Worm (Caenorhabditis elegans) whole organism, late embryonic: Measurements from ENCODE around the gene haf-1.
A peak's percentile ranks its signal among the peaks of the same experiment; 100 is the strongest.

Source experiments
- C38D4.7 ChIP-seq: fragments of 200-800 bp; sonication (Bioruptor generic); optimal IDR thresholded peaks from 2 replicates; lab custom pipeline; 2018; ENCODE audit warnings: mild to moderate bottlenecking, missing genetic modification characterization, moderate library complexity, missing compliant biosample characterization
- F13H6.1 ChIP-seq: sonication (generic microtip); optimal IDR thresholded peaks from 2 replicates; lab custom pipeline; 2016; ENCODE audit warnings: missing genetic modification characterization, missing compliant biosample characterization
- K09A11.1 ChIP-seq: sonication (generic microtip); optimal IDR thresholded peaks from 2 replicates; lab custom pipeline; 2017; ENCODE audit warnings: antibody characterized with exemption, mild to moderate bottlenecking, missing genetic modification characterization, missing compliant biosample characterization; ENCODE audit not compliant: insufficient read depth
- ahr-1 ChIP-seq: sonication (generic microtip); optimal IDR thresholded peaks from 2 replicates; lab custom pipeline; 2016; ENCODE audit warnings: missing genetic modification characterization, missing compliant biosample characterization
- ama-1 ChIP-seq: fragments of 150-350 bp; optimal IDR thresholded peaks from 2 replicates; lab custom pipeline; 2014
- ceh-18 ChIP-seq: sonication (generic microtip); optimal IDR thresholded peaks from 2 replicates; lab custom pipeline; 2016; ENCODE audit warnings: missing genetic modification characterization, missing compliant biosample characterization
- ceh-24 ChIP-seq: sonication (generic microtip); optimal IDR thresholded peaks from 2 replicates; lab custom pipeline; 2016; ENCODE audit warnings: mild to moderate bottlenecking, missing genetic modification characterization, missing compliant biosample characterization
- ceh-48 ChIP-seq: sonication (generic microtip); optimal IDR thresholded peaks from 2 replicates; lab custom pipeline; 2016; ENCODE audit warnings: missing genetic modification characterization, inconsistent platforms, missing compliant biosample characterization
- ceh-6 ChIP-seq: fragments of 200-800 bp; sonication (Bioruptor generic); optimal IDR thresholded peaks from 2 replicates; lab custom pipeline; 2018; ENCODE audit warnings: mild to moderate bottlenecking, missing genetic modification characterization, missing compliant biosample characterization
- ceh-9 ChIP-seq: sonication (generic microtip); optimal IDR thresholded peaks from 2 replicates; lab custom pipeline; 2016; ENCODE audit warnings: mild to moderate bottlenecking, missing genetic modification characterization, inconsistent platforms, missing compliant biosample characterization
- dmd-4 ChIP-seq: sonication (generic microtip); optimal IDR thresholded peaks from 2 replicates; lab custom pipeline; 2016; ENCODE audit warnings: borderline replicate concordance, missing genetic modification characterization, missing compliant biosample characterization
- elt-2 ChIP-seq: sonication (generic microtip); optimal IDR thresholded peaks from 2 replicates; lab custom pipeline; 2016; ENCODE audit warnings: missing genetic modification reagents, missing genetic modification characterization, missing compliant biosample characterization
- elt-4 ChIP-seq: sonication (generic microtip); optimal IDR thresholded peaks from 2 replicates; lab custom pipeline; 2016; ENCODE audit warnings: missing genetic modification characterization, missing compliant biosample characterization
- eyg-1 ChIP-seq: sonication (generic microtip); optimal IDR thresholded peaks from 2 replicates; lab custom pipeline; 2016; ENCODE audit warnings: missing genotype, missing genetic modification characterization, missing compliant biosample characterization
- fax-1 ChIP-seq: sonication (generic microtip); optimal IDR thresholded peaks from 2 replicates; lab custom pipeline; 2016; ENCODE audit warnings: missing genotype, missing genetic modification characterization, missing compliant biosample characterization
- fkh-10 ChIP-seq: fragments of 150-350 bp; optimal IDR thresholded peaks from 2 replicates; lab custom pipeline; 2014; ENCODE audit warnings: missing biosample characterization, missing genetic modification reagents, missing genetic modification characterization
- fkh-6 ChIP-seq: sonication (generic microtip); optimal IDR thresholded peaks from 2 replicates; lab custom pipeline; 2016; ENCODE audit warnings: missing genetic modification characterization, missing compliant biosample characterization
- hlh-13 ChIP-seq: fragments of 200-800 bp; sonication (Bioruptor generic); optimal IDR thresholded peaks from 2 replicates; lab custom pipeline; 2018; ENCODE audit warnings: mild to moderate bottlenecking, missing genetic modification characterization, missing compliant biosample characterization
- hlh-6 ChIP-seq: sonication (generic microtip); optimal IDR thresholded peaks from 2 replicates; lab custom pipeline; 2016; ENCODE audit warnings: missing genotype, missing genetic modification characterization, missing compliant biosample characterization
- lim-6 ChIP-seq: sonication (generic microtip); optimal IDR thresholded peaks from 2 replicates; lab custom pipeline; 2016; ENCODE audit warnings: missing genetic modification characterization, missing compliant biosample characterization
- nfya-1 ChIP-seq: sonication (generic microtip); optimal IDR thresholded peaks from 2 replicates; lab custom pipeline; 2017; ENCODE audit warnings: missing genetic modification characterization, mild to moderate bottlenecking, missing compliant biosample characterization, antibody characterized with exemption, moderate library complexity
- nhr-11 ChIP-seq: fragments of 150-350 bp; optimal IDR thresholded peaks from 2 replicates; lab custom pipeline; 2014; ENCODE audit warnings: missing biosample characterization, missing genetic modification characterization
- nhr-232 ChIP-seq: sonication (generic microtip); optimal IDR thresholded peaks from 2 replicates; lab custom pipeline; 2016; ENCODE audit warnings: missing genetic modification characterization, missing compliant biosample characterization
- npax-4 ChIP-seq: sonication (generic microtip); optimal IDR thresholded peaks from 2 replicates; lab custom pipeline; 2016; ENCODE audit warnings: missing genetic modification characterization, missing compliant biosample characterization
- odd-2 ChIP-seq: sonication (generic microtip); optimal IDR thresholded peaks from 2 replicates; lab custom pipeline; 2017; ENCODE audit warnings: antibody characterized with exemption, mild to moderate bottlenecking, missing genetic modification characterization, missing compliant biosample characterization
- pat-9 ChIP-seq: fragments of 200-800 bp; sonication (Bioruptor generic); optimal IDR thresholded peaks from 2 replicates; lab custom pipeline; 2018; ENCODE audit warnings: mild to moderate bottlenecking, missing genetic modification characterization, moderate library complexity, missing compliant biosample characterization
- pha-4 ChIP-seq: fragments of 150-350 bp; optimal IDR thresholded peaks from 2 replicates; lab custom pipeline; 2018; ENCODE audit warnings: missing biosample characterization, missing genetic modification reagents, missing genetic modification characterization
- pqm-1 ChIP-seq: sonication (generic microtip); optimal IDR thresholded peaks from 2 replicates; lab custom pipeline; 2016; ENCODE audit warnings: missing genetic modification characterization, missing compliant biosample characterization
- pros-1 ChIP-seq: fragments of 150-350 bp; optimal IDR thresholded peaks from 2 replicates; lab custom pipeline; 2014; ENCODE audit warnings: missing biosample characterization, missing genetic modification reagents, missing genetic modification characterization
- tbx-2 ChIP-seq: sonication (generic microtip); optimal IDR thresholded peaks from 2 replicates; lab custom pipeline; 2016; ENCODE audit warnings: missing genetic modification characterization, missing compliant biosample characterization
- ttx-3 ChIP-seq: sonication (generic microtip); optimal IDR thresholded peaks from 2 replicates; lab custom pipeline; 2016; ENCODE audit warnings: missing genetic modification reagents, missing genetic modification characterization, missing compliant biosample characterization
- unc-3 ChIP-seq, 2 experiments: fragments of 200-800 bp in 1 of 2; sonication (Bioruptor generic) in 1 of 2; sonication (generic microtip) in 1 of 2; conservative IDR thresholded peaks in 1 of 2; optimal IDR thresholded peaks in 1 of 2; 2 replicates each; pipeline versions ENCODE4 v1.3.6 to Lab custom; 2016 to 2022; ENCODE audit warnings: missing compliant biosample characterization in 2 of 2, missing genetic modification characterization in 2 of 2, missing genetic modification reagents in 1 of 2
- unc-42 ChIP-seq: sonication (generic microtip); optimal IDR thresholded peaks from 2 replicates; lab custom pipeline; 2016; ENCODE audit warnings: missing genotype, missing genetic modification characterization, missing compliant biosample characterization
- unc-55 ChIP-seq: sonication (generic microtip); optimal IDR thresholded peaks from 2 replicates; lab custom pipeline; 2017; ENCODE audit warnings: missing biosample characterization, missing genetic modification reagents, missing genetic modification characterization
- unc-86 ChIP-seq: sonication (generic microtip); optimal IDR thresholded peaks from 2 replicates; lab custom pipeline; 2016; ENCODE audit warnings: missing genetic modification characterization, missing compliant biosample characterization
- zip-5 ChIP-seq: sonication (generic microtip); optimal IDR thresholded peaks from 2 replicates; lab custom pipeline; 2016; ENCODE audit warnings: missing genetic modification characterization, missing compliant biosample characterization
- ztf-16 ChIP-seq: sonication (generic microtip); optimal IDR thresholded peaks from 2 replicates; lab custom pipeline; 2017; ENCODE audit warnings: missing genetic modification characterization, missing compliant biosample characterization

The haf-1 gene

ce11 chrIV:17406119-17406518 lies 29.9 kb downstream of the haf-1 start:
- TF ChIP-seq F13H6.1 (tag; lab: Kevin White, UChicago): no peak
- TF ChIP-seq K09A11.1 (tag; lab: Kevin White, UChicago): no peak
- peak; percentile 82 for TF ChIP-seq elt-2 (tag; lab: Kevin White, UChicago)

- TF ChIP-seq pat-9 (tag; lab: Kevin White, UChicago): no peak
- TF ChIP-seq, all 69 proteins: peak for 0
Measured at ce11 chrIV:17407025-17407424, 30.8 kb downstream of the haf-1 start, which contains the start of gene T02D1.7. Gene T02D1.7, minus strand, starts transcription at chrIV:17407125.

ce11 chrIV:17407491-17407890 lies 31.3 kb downstream of the haf-1 start, which contains the start of gene T02D1.9:
Gene T02D1.9, minus strand, starts transcription at chrIV:17407591.
- no peak for TF ChIP-seq odd-2 (tag; lab: Kevin White, UChicago)
- TF ChIP-seq ceh-6 (GFP tag; lab: Kevin White, UChicago): no peak
- no peak for TF ChIP-seq tbx-2
- no peak for TF ChIP-seq ztf-16 (tag; lab: Kevin White, UChicago)
- TF ChIP-seq fkh-6 (tag; lab: Kevin White, UChicago): no peak
- no peak for TF ChIP-seq pros-1
- no peak for TF ChIP-seq pqm-1 (tag; lab: Kevin White, UChicago)

ce11 chrIV:17413343-17413742 lies 37.1 kb downstream of the haf-1 start:
- TF ChIP-seq fkh-10 (GFP tag; lab: Kevin White, UChicago): no peak
- TF ChIP-seq, all 69 proteins: peak for 0

ce11 chrIV:17417723-17418122 lies 41.5 kb downstream of the haf-1 start, which contains the start of gene npr-26:
Gene npr-26, minus strand, starts transcription at chrIV:17417823.
- TF ChIP-seq ceh-18 (tag; lab: Kevin White, UChicago) (no peak), unc-86 (tag; lab: Kevin White, UChicago) (no peak), unc-42 (tag; lab: Kevin White, UChicago) (no peak), ceh-9 (no peak), unc-55 (no peak), lim-6 (no peak), zip-5 (tag; lab: Kevin White, UChicago) (no peak), ceh-24 (tag; lab: Kevin White, UChicago) (no peak), dmd-4 (tag; lab: Kevin White, UChicago) (no peak), nhr-232 (tag; lab: Kevin White, UChicago) (no peak), hlh-6 (no peak), C38D4.7 (GFP tag; lab: Kevin White, UChicago) (no peak), nhr-11 (tag; lab: Kevin White, UChicago) (no peak), eyg-1 (no peak), unc-3 (GFP tag; conservative IDR thresholded peaks at IDR 0.05; lab: Robert Waterston, UW) (no peak), unc-3 (tag; optimal IDR thresholded peaks at IDR 0.05; lab: Kevin White, UChicago) (no peak), npax-4 (tag; lab: Kevin White, UChicago) (no peak), ttx-3 (no peak), ahr-1 (tag; lab: Kevin White, UChicago) (no peak), pha-4 (tag; lab: Kevin White, UChicago) (no peak)

- no peak for TF ChIP-seq odd-2 (tag; lab: Kevin White, UChicago)
- TF ChIP-seq ama-1 (lab: Kevin White, UChicago): no peak
- TF ChIP-seq elt-4 (tag; lab: Kevin White, UChicago): no peak
- no peak for TF ChIP-seq ceh-48
- TF ChIP-seq fax-1 (tag; lab: Kevin White, UChicago): no peak
- TF ChIP-seq nfya-1 (tag; lab: Kevin White, UChicago): no peak
- no peak for TF ChIP-seq dmd-4 (tag; lab: Kevin White, UChicago)
- no peak for TF ChIP-seq hlh-13 (GFP tag; lab: Kevin White, UChicago)
- TF ChIP-seq, all 69 proteins: peak for 0
Measured at ce11 chrIV:17426970-17427369, 50.7 kb downstream of the haf-1 start.
